Worm (Caenorhabditis elegans): ENCODE results near the gene B0416.11.

Gene B0416.11

ce11 chrX:9270753-9271152 lies 12.2 kb downstream of the B0416.11 start, which contains the start of gene B0416.5:
Gene B0416.5, minus strand, starts transcription at chrX:9270853.
- TF ChIP-seq unc-62 (GFP tag; optimal IDR thresholded peaks at IDR 0.05), result no peak

ce11 chrX:9268373-9268772 lies 14.6 kb downstream of the B0416.11 start:
- no peak for TF ChIP-seq unc-62 (GFP tag; optimal IDR thresholded peaks at IDR 0.05)

ce11 chrX:9266512-9266911 lies 16.4 kb downstream of the B0416.11 start:
- no peak for TF ChIP-seq unc-62 (GFP tag; optimal IDR thresholded peaks at IDR 0.05)

ce11 chrX:9264636-9265035 lies 18.3 kb downstream of the B0416.11 start:
- no peak for TF ChIP-seq unc-62 (GFP tag; optimal IDR thresholded peaks at IDR 0.05)

- no peak for TF ChIP-seq unc-62 (GFP tag; optimal IDR thresholded peaks at IDR 0.05)
These were observed 18.7 kb downstream of the B0416.11 start, which contains the start of gene F18G5.6 for ce11 chrX:9264231-9264630. Gene F18G5.6, minus strand, starts transcription at chrX:9264331.

- no peak for TF ChIP-seq unc-62 (GFP tag; optimal IDR thresholded peaks at IDR 0.05)
These were observed 21.2 kb downstream of the B0416.11 start for ce11 chrX:9261626-9262189.

- TF ChIP-seq unc-62 (GFP tag; optimal IDR thresholded peaks at IDR 0.05), result no peak
These were observed 23.4 kb downstream of the B0416.11 start, which contains the start of gene F18G5.1 for ce11 chrX:9259552-9259951. Gene F18G5.1, plus strand, starts transcription at chrX:9259852.

- TF ChIP-seq unc-62 (GFP tag; optimal IDR thresholded peaks at IDR 0.05), result no peak
These were observed 26.9 kb downstream of the B0416.11 start for ce11 chrX:9255993-9256392.

ce11 chrX:9251488-9251887 lies 31.4 kb downstream of the B0416.11 start, which contains the start of gene pes-8:
Gene pes-8, plus strand, starts transcription at chrX:9251788.
- no peak for TF ChIP-seq unc-62 (GFP tag; optimal IDR thresholded peaks at IDR 0.05)

- no peak for TF ChIP-seq unc-62 (GFP tag; optimal IDR thresholded peaks at IDR 0.05)
These were observed 34.7 kb downstream of the B0416.11 start for ce11 chrX:9248083-9248805.

- no peak for TF ChIP-seq unc-62 (GFP tag; optimal IDR thresholded peaks at IDR 0.05)
These were observed 36.3 kb downstream of the B0416.11 start for ce11 chrX:9246625-9247024.

- no peak for TF ChIP-seq unc-62 (GFP tag; optimal IDR thresholded peaks at IDR 0.05)
These were observed 39.7 kb downstream of the B0416.11 start, which contains the start of gene gpa-12 for ce11 chrX:9243257-9243656. Gene gpa-12, plus strand, starts transcription at chrX:9243557.

ce11 chrX:9242123-9242522 lies 40.8 kb downstream of the B0416.11 start, which contains the start of gene lgc-4:
Gene lgc-4, minus strand, starts transcription at chrX:9242223.
- TF ChIP-seq unc-62 (GFP tag; optimal IDR thresholded peaks at IDR 0.05), result no peak

- no peak for TF ChIP-seq unc-62 (GFP tag; optimal IDR thresholded peaks at IDR 0.05)
These were observed 44.2 kb downstream of the B0416.11 start for ce11 chrX:9238692-9239091.

- TF ChIP-seq unc-62 (GFP tag; optimal IDR thresholded peaks at IDR 0.05), result no peak
These were observed 45.2 kb downstream of the B0416.11 start for ce11 chrX:9237708-9238107.

ce11 chrX:9234518-9234917 lies 48.4 kb downstream of the B0416.11 start, which contains the start of gene col-175:
Gene col-175, minus strand, starts transcription at chrX:9234618.
- TF ChIP-seq unc-62 (GFP tag; optimal IDR thresholded peaks at IDR 0.05), result no peak

ce11 chrX:9233805-9234204 lies 49.1 kb downstream of the B0416.11 start:
- TF ChIP-seq unc-62 (GFP tag; optimal IDR thresholded peaks at IDR 0.05), result no peak
